Worm (Caenorhabditis elegans) whole organism, young adult: ENCODE measurements around the gene amx-1.
"Not testable (repeated sequence)": the region's sequence is repeated elsewhere in the genome, so short reads cannot be mapped to it uniquely, and the experiment has no call there.

Experiments used
- D2030.7 ChIP-seq: fragments of 200-800 bp; sonication (Bioruptor generic); IDR thresholded peaks from 2 replicates; pipeline ENCODE4 v1.3.6; 2022; ENCODE audit warnings: missing genetic modification reagents, missing genetic modification characterization, missing compliant biosample characterization
- F52B5.7 ChIP-seq: sonication (generic microtip); optimal IDR thresholded peaks from 2 replicates; lab custom pipeline; 2016; ENCODE audit warnings: mild to moderate bottlenecking, missing genetic modification characterization, missing compliant biosample characterization
- akir-1 ChIP-seq: fragments of 200-800 bp; sonication (Bioruptor generic); optimal IDR thresholded peaks from 2 replicates; lab custom pipeline; 2018; ENCODE audit warnings: mild to moderate bottlenecking, missing genetic modification characterization, moderate library complexity, missing compliant biosample characterization
- ama-1 ChIP-seq, 3 experiments: fragments of 150-350 bp in 1 of 3; sonication (generic microtip) in 2 of 3; optimal IDR thresholded peaks; 2 replicates each; lab custom pipeline; 2014 to 2018; ENCODE audit warnings: missing biosample characterization in 2 of 3, missing genetic modification characterization in 2 of 3, missing genetic modification reagents in 2 of 3
- attf-3 ChIP-seq: fragments of 200-800 bp; sonication (Bioruptor generic); conservative IDR thresholded peaks from 2 replicates; pipeline ENCODE4 v1.3.6; 2022; ENCODE audit warnings: missing genetic modification reagents, missing genetic modification characterization, missing compliant biosample characterization
- hlh-12 ChIP-seq: sonication (generic microtip); optimal IDR thresholded peaks from 2 replicates; lab custom pipeline; 2016; ENCODE audit warnings: missing genetic modification characterization, missing compliant biosample characterization
- hlh-26 ChIP-seq: fragments of 200-800 bp; sonication (Bioruptor generic); conservative IDR thresholded peaks from 2 replicates; pipeline ENCODE4 v1.3.6; 2022; ENCODE audit warnings: missing genetic modification reagents, missing genetic modification characterization, missing compliant biosample characterization
- hsf-1 ChIP-seq: fragments of 200-800 bp; sonication (Bioruptor generic); IDR thresholded peaks from 2 replicates; pipeline ENCODE4 v1.3.6; 2022; ENCODE audit warnings: missing genetic modification reagents, missing genetic modification characterization, missing compliant biosample characterization
- pha-4 ChIP-seq: fragments of 150-350 bp; sonication (generic microtip); optimal IDR thresholded peaks from 2 replicates; lab custom pipeline; 2014; ENCODE audit warnings: missing biosample characterization, missing genetic modification reagents, missing genetic modification characterization
- sdz-38 ChIP-seq: sonication (generic microtip); optimal IDR thresholded peaks from 2 replicates; lab custom pipeline; 2016; ENCODE audit warnings: missing genotype, missing genetic modification characterization, missing compliant biosample characterization
- tbp1 ChIP-seq: fragments of 200-800 bp; sonication (Bioruptor generic); optimal IDR thresholded peaks from 2 replicates; lab custom pipeline; 2018; ENCODE audit warnings: mild to moderate bottlenecking, missing genetic modification characterization, missing compliant biosample characterization
- unc-130 ChIP-seq: sonication (generic microtip); optimal IDR thresholded peaks from 2 replicates; lab custom pipeline; 2016; ENCODE audit warnings: missing genetic modification reagents, missing genetic modification characterization, missing compliant biosample characterization
- unc-62 ChIP-seq: fragments of 150-350 bp; optimal IDR thresholded peaks from 2 replicates; lab custom pipeline; 2014; ENCODE audit warnings: missing biosample characterization, missing genetic modification reagents, missing genetic modification characterization

ce11 chrIII:3844746-3845145 lies 22.5 kb downstream of the amx-1 start, which contains the start of gene maph-1.3:
- not testable (repeated sequence) for TF ChIP-seq unc-62; pha-4 (tag; lab: Kevin White, UChicago); ama-1 (optimal IDR thresholded peaks at IDR 0.05; lab: Kevin White, UChicago); ama-1 (GFP tag; optimal IDR thresholded peaks at IDR 0.05; lab: Kevin White, UChicago); sdz-38 (tag; lab: Kevin White, UChicago); hlh-12 (tag; lab: Kevin White, UChicago); akir-1; unc-130; F52B5.7 (tag; lab: Kevin White, UChicago); tbp1; hlh-26 (GFP tag; lab: Robert Waterston, UW); attf-3 (GFP tag; lab: Robert Waterston, UW)
- TF ChIP-seq hsf-1 (GFP tag; lab: Robert Waterston, UW): peak; percentile 78
- peak; percentile 33 for TF ChIP-seq D2030.7 (GFP tag; lab: Robert Waterston, UW)
